Worm (Caenorhabditis elegans) whole organism, mixed stage, embryonic: ENCODE data around the gene ZK1320.5.

ENCODE experiments used
- bed-3 ChIP-seq: fragments of 200-800 bp; sonication (Bioruptor generic); optimal IDR thresholded peaks from 3 replicates; lab custom pipeline; 2018; ENCODE audit warnings: mild to moderate bottlenecking, missing genetic modification characterization, moderate library complexity, missing compliant biosample characterization
- lin-13 ChIP-seq: fragments of 150-350 bp; optimal IDR thresholded peaks from 2 replicates; lab custom pipeline; 2014; ENCODE audit warnings: missing biosample characterization, missing genetic modification characterization
- lin-32 ChIP-seq: fragments of 200-800 bp; sonication (Bioruptor generic); optimal IDR thresholded peaks from 2 replicates; lab custom pipeline; 2018; ENCODE audit warnings: mild to moderate bottlenecking, missing genetic modification characterization, missing compliant biosample characterization
- nhr-28 ChIP-seq: fragments of 150-350 bp; optimal IDR thresholded peaks from 2 replicates; lab custom pipeline; 2014; ENCODE audit warnings: missing biosample characterization, missing genetic modification characterization
- snpc-4 ChIP-seq: fragments of 150-350 bp; optimal IDR thresholded peaks from 2 replicates; lab custom pipeline; 2014; ENCODE audit warnings: missing biosample characterization, missing genetic modification characterization
- unc-39 ChIP-seq: fragments of 150-350 bp; optimal IDR thresholded peaks from 2 replicates; lab custom pipeline; 2014; ENCODE audit warnings: missing biosample characterization, missing genetic modification characterization

DNA sequence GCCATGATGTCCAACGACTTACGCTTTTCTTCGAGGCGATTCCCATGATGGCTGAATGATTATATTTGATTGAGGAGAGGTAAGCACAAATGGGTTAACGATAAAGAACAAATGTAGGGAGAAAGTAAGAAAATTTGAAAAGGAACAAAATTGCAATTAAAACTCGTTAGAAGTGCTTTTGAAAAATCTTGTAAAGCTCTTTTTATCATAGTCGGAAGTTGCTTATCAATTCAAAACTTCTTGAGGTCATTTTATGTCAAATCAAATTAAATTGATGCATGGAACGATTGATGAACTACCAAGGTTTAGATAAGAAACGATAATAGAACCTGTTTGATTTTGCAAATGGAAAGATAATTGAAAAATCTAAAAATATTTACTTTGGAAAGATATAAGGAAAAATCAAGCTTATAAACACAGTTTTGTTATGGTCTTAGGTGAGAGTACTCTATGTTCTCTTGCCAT, 43.4 kb upstream of the ZK1320.5 start, which contains the start of gene glt-5:
- TF ChIP-seq bed-3 (GFP tag; lab: Kevin White, UChicago) (no peak), lin-13 (tag; lab: Kevin White, UChicago) (no peak), lin-32 (no peak), unc-39 (tag; lab: Kevin White, UChicago) (no peak), nhr-28 (tag; lab: Kevin White, UChicago) (no peak), snpc-4 (tag; lab: Kevin White, UChicago) (no peak)
